Worm (Caenorhabditis elegans) whole organism, early embryonic: ENCODE data around the gene E02C12.8.
"Not testable (repeated sequence)": the region's sequence is repeated elsewhere in the genome, so short reads cannot be mapped to it uniquely, and the experiment has no call there.

ENCODE experiments used
- flt-1 ChIP-seq: fragments of 200-800 bp; sonication (Bioruptor generic); IDR thresholded peaks from 2 replicates; pipeline ENCODE4 v1.3.6; 2022; ENCODE audit warnings: missing genetic modification characterization, missing compliant biosample characterization
- tra-4 ChIP-seq: sonication (generic microtip); optimal IDR thresholded peaks from 2 replicates; lab custom pipeline; 2017; ENCODE audit warnings: missing genetic modification characterization, missing compliant biosample characterization

- TF ChIP-seq flt-1 (GFP tag; lab: Robert Waterston, UW); tra-4 (tag; lab: Kevin White, UChicago): not testable (repeated sequence)
Observed at ce11 chrV:9379808-9380207, 6.4 kb upstream of the E02C12.8 start, which contains the start of gene E02C12.11.
